Fruit fly (Drosophila melanogaster): Measurements from ENCODE around the gene Mkp.

The Mkp gene

dm6 chr3L:145998-146576, 38.3 kb downstream of the Mkp start, which contains the start of gene CG6845 (continued):
- TF ChIP-seq CG3847 (GFP tag; IDR thresholded peaks at IDR 0.05) (peak; percentile 37; the same call in 1 of the 2 replicates), nmo (GFP tag; optimal IDR thresholded peaks at IDR 0.05) (peak; percentile 35), CG9932 (GFP tag; IDR thresholded peaks at IDR 0.05) (no peak), nerfin-1 (tag; optimal IDR thresholded peaks at IDR 0.05) (no peak), en (GFP tag; optimal IDR thresholded peaks at IDR 0.05) (no peak), CG2678 (tag; optimal IDR thresholded peaks at IDR 0.05) (no peak), CG1792 (GFP tag; optimal IDR thresholded peaks at IDR 0.05) (no peak), CG8281 (tag; optimal IDR thresholded peaks at IDR 0.05) (no peak), CG10267 (tag; optimal IDR thresholded peaks at IDR 0.05) (peak; percentile 50), Bdp1 (GFP tag; optimal IDR thresholded peaks at IDR 0.05) (no peak), Bgb (GFP tag; IDR thresholded peaks at IDR 0.05; ENCODE audit: partially characterized antibody) (peak; percentile 84), gce (GFP tag; IDR thresholded peaks at IDR 0.05) (no peak), CG2129 (GFP tag; IDR thresholded peaks at IDR 0.05; ENCODE audit: partially characterized antibody) (peak; percentile 40; the same call in 1 of the 2 replicates), Eip74EF (GFP tag; optimal IDR thresholded peaks at IDR 0.05) (no peak), phol (tag; optimal IDR thresholded peaks at IDR 0.05) (peak; percentile 34), crol (GFP tag; IDR thresholded peaks at IDR 0.05) (no peak), Doc2 (GFP tag; IDR thresholded peaks at IDR 0.05) (no peak), Ets97D (GFP tag; optimal IDR thresholded peaks at IDR 0.05) (peak; percentile 72), Usf (GFP tag; optimal IDR thresholded peaks at IDR 0.05) (no peak), pum (GFP tag; optimal IDR thresholded peaks at IDR 0.05) (no peak), Aef1 (GFP tag; IDR thresholded peaks at IDR 0.05) (peak; percentile 44; the same call in 2 of the 3 replicates), repo (GFP tag; optimal IDR thresholded peaks at IDR 0.05) (no peak), CG15479 (GFP tag; optimal IDR thresholded peaks at IDR 0.05) (no peak), vvl (GFP tag; IDR thresholded peaks at IDR 0.05) (no peak), kay (GFP tag; optimal IDR thresholded peaks at IDR 0.05) (no peak), CG14667 (GFP tag; IDR thresholded peaks at IDR 0.05) (no peak), tna (GFP tag; IDR thresholded peaks at IDR 0.05; ENCODE audit: partially characterized antibody) (peak; percentile 92), Stat92E (GFP tag; optimal IDR thresholded peaks at IDR 0.05) (peak in 1 of 3 experiments; percentile 8), CG1024 (GFP tag; IDR thresholded peaks at IDR 0.05) (no peak), fu2 (GFP tag; optimal IDR thresholded peaks at IDR 0.05) (no peak), zf30C (GFP tag; optimal IDR thresholded peaks at IDR 0.05) (no peak), ssp (GFP tag; IDR thresholded peaks at IDR 0.05) (no peak), onecut (GFP tag; IDR thresholded peaks at IDR 0.05) (peak; percentile 29), CG8290 (GFP tag; optimal IDR thresholded peaks at IDR 0.05) (peak; percentile 91), CG8290 (tag; optimal IDR thresholded peaks at IDR 0.05) (peak in 1 of 2 experiments; percentile 25), Dad (GFP tag; optimal IDR thresholded peaks at IDR 0.05) (no peak), CG5245 (GFP tag; optimal IDR thresholded peaks at IDR 0.05) (no peak), CG9797 (GFP tag; optimal IDR thresholded peaks at IDR 0.05) (peak; percentile 90), otp (GFP tag; IDR thresholded peaks at IDR 0.05) (no peak), Dfd (GFP tag; optimal IDR thresholded peaks at IDR 0.05) (no peak), Sin3A (optimal IDR thresholded peaks at IDR 0.05) (peak; percentile 17), sens (GFP tag) (no peak), sens-2 (GFP tag; IDR thresholded peaks at IDR 0.05) (no peak), CG4360 (GFP tag; IDR thresholded peaks at IDR 0.05) (peak; percentile 89), bbx (GFP tag; IDR thresholded peaks at IDR 0.05; ENCODE audit: partially characterized antibody) (peak; percentile 89), CG13287 (GFP tag; IDR thresholded peaks at IDR 0.05; ENCODE audit: partially characterized antibody) (peak; percentile 93), CG9215 (GFP tag; IDR thresholded peaks at IDR 0.05) (no peak), CG34376 (GFP tag; optimal IDR thresholded peaks at IDR 0.05) (peak; percentile 19), Rfx (GFP tag; IDR thresholded peaks at IDR 0.05) (no peak), CG1602 (GFP tag; optimal IDR thresholded peaks at IDR 0.05) (no peak), gcm (GFP tag; optimal IDR thresholded peaks at IDR 0.05) (no peak), CG11398 (GFP tag; optimal IDR thresholded peaks at IDR 0.05) (no peak)

All from whole organism, embryonic.